Fruit fly (Drosophila melanogaster) whole organism, embryonic: ENCODE data around the gene CBP.

Source experiments
- B-H2 ChIP-seq: fragments of 200-800 bp; sonication (Bioruptor generic); optimal IDR thresholded peaks from 2 replicates; lab custom pipeline; 2018; ENCODE audit warnings: missing biosample characterization, mild to moderate bottlenecking, missing genetic modification characterization
- CG10267 ChIP-seq: fragments of 200-800 bp; sonication (Bioruptor generic); optimal IDR thresholded peaks from 2 replicates; lab custom pipeline; 2018; ENCODE audit warnings: missing biosample characterization, mild to moderate bottlenecking, missing genetic modification characterization, moderate library complexity
- CG10462 ChIP-seq: fragments of 200-800 bp; sonication (Bioruptor generic); optimal IDR thresholded peaks from 2 replicates; lab custom pipeline; 2016; ENCODE audit warnings: missing biosample characterization, missing genetic modification characterization
- CG10565 ChIP-seq: fragments of 200-800 bp; sonication (Bioruptor generic); optimal IDR thresholded peaks from 3 replicates; lab custom pipeline; 2016; ENCODE audit warnings: missing biosample characterization, mild to moderate bottlenecking, missing genetic modification characterization
- CG11560 ChIP-seq: fragments of 200-800 bp; sonication (Bioruptor generic); IDR thresholded peaks from 3 replicates; pipeline ENCODE4 v1.3.6; 2022; ENCODE audit warnings: missing biosample characterization, missing genetic modification characterization
- CG12299 ChIP-seq: fragments of 200-800 bp; sonication (Bioruptor generic); optimal IDR thresholded peaks from 2 replicates; lab custom pipeline; 2018; ENCODE audit warnings: missing biosample characterization, mild to moderate bottlenecking, missing genetic modification characterization
- CG12769 ChIP-seq: fragments of 200-800 bp; sonication (Bioruptor generic); optimal IDR thresholded peaks from 2 replicates; lab custom pipeline; 2019; ENCODE audit warnings: missing biosample characterization, mild to moderate bottlenecking, missing genetic modification characterization, moderate library complexity
- CG14050 ChIP-seq: fragments of 200-800 bp; sonication (Bioruptor generic); IDR thresholded peaks from 3 replicates; pipeline ENCODE4 v1.3.6; 2022; ENCODE audit warnings: missing biosample characterization, missing genetic modification characterization
- CG14710 ChIP-seq: fragments of 200-800 bp; sonication (Bioruptor generic); optimal IDR thresholded peaks from 3 replicates; lab custom pipeline; 2019; ENCODE audit warnings: missing biosample characterization, mild to moderate bottlenecking, missing genetic modification characterization, moderate library complexity
- CG15269 ChIP-seq: fragments of 200-800 bp; sonication (Bioruptor generic); optimal IDR thresholded peaks from 2 replicates; lab custom pipeline; 2018; ENCODE audit warnings: missing biosample characterization, mild to moderate bottlenecking, missing genetic modification characterization, moderate library complexity
- CG16863 ChIP-seq: fragments of 200-800 bp; sonication (Bioruptor generic); optimal IDR thresholded peaks from 3 replicates; lab custom pipeline; 2016; ENCODE audit warnings: missing biosample characterization, missing genetic modification characterization
- CG18262 ChIP-seq: fragments of 200-800 bp; optimal IDR thresholded peaks from 3 replicates; lab custom pipeline; 2019; ENCODE audit warnings: missing biosample characterization, mild to moderate bottlenecking, missing genetic modification characterization, moderate library complexity
- CG18619 ChIP-seq: fragments of 200-800 bp; sonication (Bioruptor generic); optimal IDR thresholded peaks from 3 replicates; lab custom pipeline; 2017; ENCODE audit warnings: missing biosample characterization, mild to moderate bottlenecking, missing genetic modification characterization
- CG18764 ChIP-seq: fragments of 200-800 bp; sonication (Bioruptor generic); optimal IDR thresholded peaks from 3 replicates; lab custom pipeline; 2016; ENCODE audit warnings: missing biosample characterization, missing genetic modification characterization
- CG30431 ChIP-seq: fragments of 200-800 bp; sonication (Bioruptor generic); optimal IDR thresholded peaks from 2 replicates; lab custom pipeline; 2017; ENCODE audit warnings: missing biosample characterization, missing genetic modification characterization
- CG31388 ChIP-seq: fragments of 200-800 bp; sonication (Bioruptor generic); optimal IDR thresholded peaks from 2 replicates; lab custom pipeline; 2016; ENCODE audit warnings: missing biosample characterization, missing genetic modification characterization
- CG33213 ChIP-seq: fragments of 200-800 bp; sonication (Bioruptor generic); optimal IDR thresholded peaks from 3 replicates; lab custom pipeline; 2016; ENCODE audit warnings: missing biosample characterization, missing genetic modification characterization
- CG4707 ChIP-seq: fragments of 200-800 bp; sonication (Bioruptor generic); optimal IDR thresholded peaks from 2 replicates; lab custom pipeline; 2018; ENCODE audit warnings: missing biosample characterization, mild to moderate bottlenecking, missing genetic modification characterization, moderate library complexity
- CG4854 ChIP-seq: fragments of 200-800 bp; sonication (Bioruptor generic); optimal IDR thresholded peaks from 2 replicates; lab custom pipeline; 2016; ENCODE audit warnings: missing biosample characterization, missing genetic modification characterization, inconsistent platforms
- CG7357 ChIP-seq: fragments of 200-800 bp; sonication (Bioruptor generic); IDR thresholded peaks from 3 replicates; pipeline ENCODE4 v1.3.6; 2022; ENCODE audit warnings: missing biosample characterization, missing genetic modification characterization
- Camta ChIP-seq: fragments of 200-800 bp; sonication (Bioruptor generic); optimal IDR thresholded peaks from 2 replicates; lab custom pipeline; 2016; ENCODE audit warnings: missing biosample characterization, missing genetic modification characterization
- D ChIP-seq, 2 experiments: fragments of 200-800 bp in 1 of 2; fragments of >200 bp in 1 of 2; sonication (Bioruptor generic) in 1 of 2; optimal IDR thresholded peaks; 2 replicates in 1 of 2; 3 replicates in 1 of 2; lab custom pipeline; 2017; ENCODE audit warnings: mild to moderate bottlenecking in 1 of 2, missing biosample characterization in 1 of 2, missing genetic modification characterization in 1 of 2, missing genetic modification reagents in 1 of 2
- Dad ChIP-seq: fragments of 200-800 bp; sonication (Bioruptor generic); optimal IDR thresholded peaks from 3 replicates; lab custom pipeline; 2016; ENCODE audit warnings: missing biosample characterization, missing genetic modification characterization
- Hr78 ChIP-seq, 2 experiments: fragments of 200-800 bp in 1 of 2; fragments of >200 bp in 1 of 2; sonication (Bioruptor generic) in 1 of 2; optimal IDR thresholded peaks; 2 replicates each; lab custom pipeline; 2017 to 2019; ENCODE audit warnings: missing biosample characterization in 2 of 2, missing genetic modification characterization in 2 of 2, mild to moderate bottlenecking in 1 of 2, moderate library complexity in 1 of 2
- Mes4 ChIP-seq: fragments of 200-800 bp; sonication (Bioruptor generic); optimal IDR thresholded peaks from 2 replicates; lab custom pipeline; 2016; ENCODE audit warnings: missing biosample characterization, missing genetic modification characterization
- NFAT ChIP-seq: fragments of 200-800 bp; sonication (Bioruptor generic); IDR thresholded peaks from 2 replicates; pipeline ENCODE4 v1.3.6; 2022; ENCODE audit warnings: missing biosample characterization, missing genetic modification characterization
- NfI ChIP-seq: fragments of 200-800 bp; sonication (Bioruptor generic); optimal IDR thresholded peaks from 3 replicates; lab custom pipeline; 2018; ENCODE audit warnings: missing biosample characterization, mild to moderate bottlenecking, missing genetic modification characterization, moderate library complexity
- Oli ChIP-seq: fragments of 200-800 bp; sonication (Bioruptor generic); optimal IDR thresholded peaks from 2 replicates; lab custom pipeline; 2018; ENCODE audit warnings: missing biosample characterization, mild to moderate bottlenecking, missing genetic modification characterization, moderate library complexity
- Opbp ChIP-seq: fragments of 200-800 bp; sonication (Bioruptor generic); IDR thresholded peaks from 3 replicates; pipeline ENCODE4 v1.3.6; 2022; ENCODE audit warnings: missing biosample characterization, missing genetic modification characterization; ENCODE audit not compliant: partially characterized antibody
- Scr ChIP-seq: fragments of 200-800 bp; sonication (Bioruptor generic); IDR thresholded peaks from 2 replicates; pipeline ENCODE4 v1.3.6; 2022; ENCODE audit warnings: missing biosample characterization, missing genetic modification characterization; ENCODE audit not compliant: partially characterized antibody
- Side ChIP-seq: fragments of 200-800 bp; sonication (Bioruptor generic); optimal IDR thresholded peaks from 2 replicates; lab custom pipeline; 2016; ENCODE audit warnings: missing biosample characterization, missing genetic modification characterization
- al ChIP-seq: fragments of 200-800 bp; sonication (Bioruptor generic); IDR thresholded peaks from 2 replicates; pipeline ENCODE4 v1.3.6; 2022; ENCODE audit warnings: missing biosample characterization, missing genetic modification characterization
- cas ChIP-seq: fragments of 200-800 bp; sonication (Bioruptor generic); IDR thresholded peaks from 2 replicates; pipeline ENCODE4 v1.3.6; 2022; ENCODE audit warnings: missing biosample characterization, missing genetic modification characterization
- ci ChIP-seq: fragments of 200-800 bp; sonication (Bioruptor generic); IDR thresholded peaks from 3 replicates; pipeline ENCODE4 v1.3.6; 2022; ENCODE audit warnings: missing biosample characterization, missing genetic modification characterization
- danr ChIP-seq: fragments of 200-800 bp; sonication (Bioruptor generic); IDR thresholded peaks from 2 replicates; pipeline ENCODE4 v1.3.6; 2022; ENCODE audit warnings: missing biosample characterization, missing genetic modification characterization
- dati ChIP-seq: fragments of 200-800 bp; sonication (Bioruptor generic); IDR thresholded peaks from 2 replicates; pipeline ENCODE4 v1.3.6; 2022; ENCODE audit warnings: missing biosample characterization, missing genetic modification characterization
- disco-r ChIP-seq: fragments of 200-800 bp; sonication (Bioruptor generic); optimal IDR thresholded peaks from 2 replicates; lab custom pipeline; 2016; ENCODE audit warnings: missing biosample characterization, missing genetic modification characterization
- gfzf ChIP-seq: fragments of 200-800 bp; sonication (Bioruptor generic); optimal IDR thresholded peaks from 2 replicates; lab custom pipeline; 2016; ENCODE audit warnings: missing biosample characterization, mild to moderate bottlenecking, missing genetic modification characterization, moderate library complexity
- gro ChIP-seq: fragments of 200-800 bp; sonication (Bioruptor generic); optimal IDR thresholded peaks from 2 replicates; lab custom pipeline; 2016; ENCODE audit warnings: missing biosample characterization, missing genetic modification characterization
- ind ChIP-seq: fragments of 200-800 bp; sonication (Bioruptor generic); optimal IDR thresholded peaks from 3 replicates; lab custom pipeline; 2016; ENCODE audit warnings: missing biosample characterization, missing genetic modification characterization
- jing ChIP-seq: fragments of 200-800 bp; sonication (Bioruptor generic); optimal IDR thresholded peaks from 2 replicates; lab custom pipeline; 2018; ENCODE audit warnings: missing biosample characterization, mild to moderate bottlenecking, missing genetic modification characterization
- lab ChIP-seq: fragments of 200-800 bp; sonication (Bioruptor generic); optimal IDR thresholded peaks from 3 replicates; lab custom pipeline; 2017; ENCODE audit warnings: missing biosample characterization, missing genetic modification characterization, mild to moderate bottlenecking, moderate library complexity, missing genetic modification reagents
- lbe ChIP-seq: fragments of 200-800 bp; sonication (Bioruptor generic); optimal IDR thresholded peaks from 2 replicates; lab custom pipeline; 2016; ENCODE audit warnings: missing biosample characterization, mild to moderate bottlenecking, missing genetic modification characterization
- lmd ChIP-seq: fragments of 200-800 bp; sonication (Bioruptor generic); IDR thresholded peaks from 2 replicates; pipeline ENCODE4 v1.3.6; 2022; ENCODE audit warnings: missing biosample characterization, missing genetic modification characterization
- pzg ChIP-seq: fragments of 200-800 bp; sonication (Bioruptor generic); optimal IDR thresholded peaks from 3 replicates; lab custom pipeline; 2018; ENCODE audit warnings: missing biosample characterization, mild to moderate bottlenecking, missing genetic modification characterization, moderate library complexity
- sc ChIP-seq, 3 experiments: fragments of >200 bp in 2 of 3; fragments of 200-800 bp in 1 of 3; sonication (Bioruptor generic) in 1 of 3; optimal IDR thresholded peaks; 2 replicates in 2 of 3; 3 replicates in 1 of 3; lab custom pipeline; 2017; ENCODE audit warnings: mild to moderate bottlenecking in 1 of 3, missing biosample characterization in 1 of 3, missing genetic modification characterization in 1 of 3, missing genetic modification reagents in 1 of 3
- stwl ChIP-seq: fragments of 200-800 bp; sonication (Bioruptor generic); optimal IDR thresholded peaks from 3 replicates; lab custom pipeline; 2018; ENCODE audit warnings: missing biosample characterization, mild to moderate bottlenecking, missing genetic modification characterization, moderate library complexity
- zen ChIP-seq: fragments of 200-800 bp; sonication (Bioruptor generic); optimal IDR thresholded peaks from 3 replicates; lab custom pipeline; 2018; ENCODE audit warnings: missing biosample characterization, mild to moderate bottlenecking, missing genetic modification characterization, moderate library complexity

The CBP gene

dm6 chrX:7307478-7308200, 29.5 kb upstream of the CBP start, which contains the start of gene brk (continued):
- TF ChIP-seq ind (GFP tag; lab: Kevin White, UChicago) (no peak), jing (GFP tag; lab: Kevin White, UChicago) (no peak), CG18764 (no peak), CG4707 (GFP tag; lab: Kevin White, UChicago) (peak; percentile 91), gfzf (GFP tag; lab: Kevin White, UChicago) (no peak), CG10267 (tag; lab: Kevin White, UChicago) (no peak), lab (GFP tag; lab: Kevin White, UChicago) (no peak), CG14050 (GFP tag; lab: Robert Waterston, UW) (no peak), CG10565 (GFP tag; lab: Kevin White, UChicago) (no peak), sc (optimal IDR thresholded peaks at IDR 0.05; lab: Kevin White, UChicago) (no peak), sc (GFP tag; optimal IDR thresholded peaks at IDR 0.05; lab: Kevin White, UChicago) (no peak), Dad (GFP tag; lab: Kevin White, UChicago) (no peak), Opbp (GFP tag; lab: Robert Waterston, UW) (no peak), CG12769 (tag; lab: Kevin White, UChicago) (peak; percentile 90), al (GFP tag; lab: Robert Waterston, UW) (no peak), CG16863 (GFP tag; lab: Kevin White, UChicago) (no peak), ci (GFP tag; lab: Robert Waterston, UW) (peak; percentile 44; the same call in 1 of the 3 replicates), D (optimal IDR thresholded peaks at IDR 0.05; lab: Kevin White, UChicago) (peak; percentile 86), D (GFP tag; optimal IDR thresholded peaks at IDR 0.05; lab: Kevin White, UChicago) (no peak), danr (GFP tag; lab: Robert Waterston, UW) (no peak), pzg (GFP tag; lab: Kevin White, UChicago) (no peak), lbe (GFP tag; lab: Kevin White, UChicago) (peak; percentile 2), dati (GFP tag; lab: Robert Waterston, UW) (no peak), B-H2 (GFP tag; lab: Kevin White, UChicago) (no peak), Hr78 (GFP tag; optimal IDR thresholded peaks at IDR 0.05; lab: Kevin White, UChicago) (no peak), Mes4 (GFP tag; lab: Kevin White, UChicago) (no peak), stwl (tag; lab: Kevin White, UChicago) (no peak), Oli (tag; lab: Kevin White, UChicago) (no peak), lmd (GFP tag; lab: Robert Waterston, UW) (no peak), CG30431 (GFP tag; lab: Kevin White, UChicago) (no peak), cas (GFP tag; lab: Robert Waterston, UW) (no peak), Camta (no peak), CG7357 (no peak), NfI (GFP tag; lab: Kevin White, UChicago) (no peak), CG12299 (tag; lab: Kevin White, UChicago) (no peak), gro (GFP tag; lab: Kevin White, UChicago) (peak; percentile 41), CG33213 (no peak), CG31388 (no peak), zen (tag; lab: Kevin White, UChicago) (no peak), CG18619 (GFP tag; lab: Kevin White, UChicago) (no peak), disco-r (GFP tag; lab: Kevin White, UChicago) (no peak), CG15269 (tag; lab: Kevin White, UChicago) (no peak), CG14710 (tag; lab: Kevin White, UChicago) (no peak), CG4854 (GFP tag; lab: Kevin White, UChicago) (no peak), CG10462 (GFP tag; lab: Kevin White, UChicago) (no peak), NFAT (GFP tag; lab: Robert Waterston, UW) (no peak; the same call in 1 of the 2 replicates), CG11560 (tag; lab: Robert Waterston, UW) (no peak), Scr (0 out of 2 replicates have a peak, but pooled peaks have one; percentile 34), Side (GFP tag; lab: Kevin White, UChicago) (peak; percentile 47), CG18262 (tag; lab: Kevin White, UChicago) (no peak)
